Fruit fly (Drosophila melanogaster): Measurements from ENCODE around the gene Vps60.

The Vps60 gene

DNA sequence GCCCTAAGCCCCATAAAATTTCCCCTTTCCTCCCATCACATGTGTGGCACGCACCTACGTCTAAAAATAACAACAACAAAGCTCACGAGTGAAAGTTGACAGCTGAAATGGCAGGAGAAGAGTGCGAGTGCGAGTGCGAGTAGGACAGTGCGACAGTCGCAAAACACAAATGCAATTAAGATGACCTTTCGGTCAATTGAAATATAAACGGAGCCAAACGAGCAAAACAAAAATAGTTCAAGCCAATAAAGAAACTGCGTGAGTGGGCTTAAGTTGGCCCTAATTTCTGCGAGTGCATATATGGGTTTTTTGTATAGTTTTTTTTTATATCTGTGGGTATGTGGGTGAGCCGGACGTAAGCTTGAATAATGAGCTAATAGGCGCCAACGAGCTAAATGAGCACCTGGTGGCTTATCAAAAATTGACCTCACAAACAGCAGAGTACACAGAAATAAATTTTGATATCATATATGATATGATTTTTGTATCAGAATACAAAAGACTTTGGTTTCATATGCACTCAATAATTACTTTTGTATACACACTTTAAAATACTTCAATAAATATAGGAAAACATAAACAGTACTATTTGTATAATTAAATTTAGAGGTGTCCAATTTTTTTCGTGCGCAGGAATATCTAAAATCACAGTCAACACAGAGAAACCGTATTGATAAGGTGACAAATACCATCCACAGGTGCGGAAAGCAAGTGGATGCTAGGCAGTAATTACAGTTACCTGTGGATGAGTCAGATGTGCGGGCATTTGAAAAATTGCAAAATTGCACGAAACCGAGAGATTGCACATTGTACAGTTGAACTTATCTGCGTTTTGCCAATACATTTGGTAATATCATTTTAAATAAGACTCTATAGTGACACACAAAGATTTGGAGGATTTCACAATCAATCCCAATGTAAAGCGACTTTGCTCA lies 30.6 kb upstream of the Vps60 start (continued):
- TF ChIP-seq ewg (GFP tag; optimal IDR thresholded peaks at IDR 0.05) (no peak), CG12769 (tag; optimal IDR thresholded peaks at IDR 0.05) (no peak), sima (GFP tag; optimal IDR thresholded peaks at IDR 0.05) (no peak), Dip2 (GFP tag; IDR thresholded peaks at IDR 0.05) (no peak), B-H1 (GFP tag; IDR thresholded peaks at IDR 0.05) (no peak; the same call in 2 of the 3 replicates), jing (GFP tag; optimal IDR thresholded peaks at IDR 0.05) (no peak), CG2712 (tag; optimal IDR thresholded peaks at IDR 0.05) (peak; percentile 44), CG8388 (GFP tag; optimal IDR thresholded peaks at IDR 0.05) (peak; percentile 12), schlank (tag; optimal IDR thresholded peaks at IDR 0.05) (no peak), CG10321 (GFP tag; IDR thresholded peaks at IDR 0.05) (no peak), CG12104 (GFP tag; optimal IDR thresholded peaks at IDR 0.05) (no peak), H15 (GFP tag; IDR thresholded peaks at IDR 0.05) (no peak), CG8478 (optimal IDR thresholded peaks at IDR 0.05) (no peak), croc (GFP tag; conservative IDR thresholded peaks at IDR 0.05) (no peak), CG15269 (tag; optimal IDR thresholded peaks at IDR 0.05) (peak; percentile 53), CG7357 (GFP tag; IDR thresholded peaks at IDR 0.05) (no peak), danr (GFP tag; IDR thresholded peaks at IDR 0.05) (no peak), CG15514 (GFP tag; optimal IDR thresholded peaks at IDR 0.05) (no peak), CG31441 (GFP tag; IDR thresholded peaks at IDR 0.05) (peak; percentile 42; the same call in 1 of the 2 replicates), Dek (tag; optimal IDR thresholded peaks at IDR 0.05) (no peak), CG43689 (GFP tag; IDR thresholded peaks at IDR 0.05) (0 out of 2 replicates have a peak, but pooled peaks have one; percentile 19), Opbp (GFP tag; IDR thresholded peaks at IDR 0.05; ENCODE audit: partially characterized antibody) (no peak), tio (GFP tag; optimal IDR thresholded peaks at IDR 0.05) (no peak), CG34376 (GFP tag; optimal IDR thresholded peaks at IDR 0.05) (no peak), kni (GFP tag; optimal IDR thresholded peaks at IDR 0.05) (no peak), gcm (GFP tag; optimal IDR thresholded peaks at IDR 0.05) (no peak), Gug (GFP tag; IDR thresholded peaks at IDR 0.05) (no peak), sd (tag; optimal IDR thresholded peaks at IDR 0.05) (no peak), zf30C (GFP tag; optimal IDR thresholded peaks at IDR 0.05) (peak; percentile 32), hbn (GFP tag; IDR thresholded peaks at IDR 0.05; ENCODE audit: partially characterized antibody) (no peak), CG9817 (tag; optimal IDR thresholded peaks at IDR 0.05) (no peak), CG4360 (GFP tag; IDR thresholded peaks at IDR 0.05) (no peak; the same call in 1 of the 2 replicates), CG42726 (GFP tag; IDR thresholded peaks at IDR 0.05; ENCODE audit: partially characterized antibody) (no peak), Atf-2 (GFP tag; optimal IDR thresholded peaks at IDR 0.05) (peak; percentile 9), Hsf (GFP tag; optimal IDR thresholded peaks at IDR 0.05) (no peak)

DNA sequence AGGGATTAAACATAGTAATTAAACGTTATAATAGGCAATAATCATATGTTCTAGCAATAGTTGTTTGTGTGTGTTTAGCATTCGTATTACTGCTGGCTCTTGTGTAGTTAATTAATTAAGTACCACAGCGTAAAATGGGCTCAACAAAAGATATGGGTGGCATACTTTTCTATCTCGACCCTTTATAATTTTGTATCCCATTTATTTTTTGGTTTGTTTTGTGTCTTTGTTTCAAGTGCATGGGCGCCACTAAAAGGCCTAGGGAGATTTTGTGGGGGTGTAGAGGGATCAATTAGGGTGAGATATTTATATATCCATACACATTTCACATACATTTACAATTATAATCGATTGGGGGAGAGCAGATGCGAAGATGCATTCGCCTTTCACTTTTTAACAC lies 26.1 kb upstream of the Vps60 start:
- TF ChIP-seq Ets65A (GFP tag) (peak; percentile 80), gsb (GFP tag; IDR thresholded peaks at IDR 0.05) (no peak)

DNA sequence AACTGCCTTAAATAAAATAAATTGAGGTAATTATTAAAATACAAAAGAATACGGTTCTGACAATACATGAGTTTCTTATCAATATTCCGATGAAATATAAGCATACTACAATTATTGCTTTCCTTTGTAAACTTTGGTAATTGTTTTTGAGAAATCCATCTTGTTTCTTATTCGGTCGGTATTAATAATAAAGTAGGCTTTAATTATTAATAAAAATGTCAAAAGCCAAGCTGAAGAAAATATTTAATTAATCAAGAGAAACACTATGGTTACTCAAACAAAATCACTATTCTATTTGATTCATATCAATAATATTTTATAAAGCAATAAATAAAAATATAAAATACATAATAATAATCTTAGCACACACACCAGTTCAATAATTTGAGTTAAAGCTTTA lies 25.2 kb upstream of the Vps60 start, which contains the start of gene CG43085:
Gene CG43085, minus strand, starts transcription at position 101 of the 400 bp plus-strand sequence.
- no peak for TF ChIP-seq wek (GFP tag; optimal IDR thresholded peaks at IDR 0.05)
- no peak for TF ChIP-seq fu2 (GFP tag; optimal IDR thresholded peaks at IDR 0.05)
- no peak for TF ChIP-seq emc (GFP tag; optimal IDR thresholded peaks at IDR 0.05)
- TF ChIP-seq CG11504 (tag; optimal IDR thresholded peaks at IDR 0.05) = no peak
- TF ChIP-seq CG10543 (GFP tag; optimal IDR thresholded peaks at IDR 0.05) = no peak
- no peak for TF ChIP-seq bab2 (GFP tag; optimal IDR thresholded peaks at IDR 0.05)
- no peak for TF ChIP-seq ftz-f1 (GFP tag; optimal IDR thresholded peaks at IDR 0.05)
- TF ChIP-seq CG16813 (GFP tag; IDR thresholded peaks at IDR 0.05; ENCODE audit: partially characterized antibody) = no peak
- TF ChIP-seq Optix (GFP tag; IDR thresholded peaks at IDR 0.05) = no peak

Measured in whole organism, embryonic.